Worm (Caenorhabditis elegans) whole organism, midembryonic: ENCODE measurements around the gene fbxa-63.

Experiments used
- T22C8.4 ChIP-seq: fragments of 200-800 bp; sonication (Bioruptor generic); IDR thresholded peaks from 2 replicates; pipeline ENCODE4 v1.3.6; 2022; ENCODE audit warnings: missing genetic modification characterization, missing compliant biosample characterization
- flt-1 ChIP-seq: fragments of 200-800 bp; sonication (Bioruptor generic); IDR thresholded peaks from 2 replicates; pipeline ENCODE4 v1.3.6; 2022; ENCODE audit warnings: missing genetic modification characterization, missing compliant biosample characterization
- klf-2 ChIP-seq: fragments of 200-800 bp; sonication (Bioruptor generic); conservative IDR thresholded peaks from 2 replicates; pipeline ENCODE4 v1.3.6; 2022; ENCODE audit warnings: missing genetic modification reagents, missing genetic modification characterization, missing compliant biosample characterization
- med-1 ChIP-seq: sonication (generic microtip); optimal IDR thresholded peaks from 2 replicates; lab custom pipeline; 2017; ENCODE audit warnings: missing genetic modification characterization, mild to moderate bottlenecking, missing compliant biosample characterization, antibody characterized with exemption, missing genetic modification reagents; ENCODE audit not compliant: insufficient read depth
- ref-1 ChIP-seq: fragments of 200-800 bp; sonication (Bioruptor generic); conservative IDR thresholded peaks from 2 replicates; pipeline ENCODE4 v1.3.6; 2022; ENCODE audit warnings: missing genetic modification reagents, missing genetic modification characterization, missing compliant biosample characterization
- tab-1 ChIP-seq: fragments of 200-800 bp; sonication (Bioruptor generic); IDR thresholded peaks from 2 replicates; pipeline ENCODE4 v1.3.6; 2022; ENCODE audit warnings: missing genetic modification characterization, missing compliant biosample characterization
- ztf-23 ChIP-seq: fragments of 200-800 bp; sonication (Bioruptor generic); IDR thresholded peaks from 2 replicates; pipeline ENCODE4 v1.3.6; 2022; ENCODE audit warnings: missing genetic modification reagents, missing genetic modification characterization, missing compliant biosample characterization

- no peak for TF ChIP-seq flt-1
- no peak for TF ChIP-seq ztf-23
- no peak for TF ChIP-seq med-1 (GFP tag; lab: Kevin White, UChicago)
- peak; percentile 27; the same call in 1 of the 2 replicates for TF ChIP-seq T22C8.4 (GFP tag; lab: Robert Waterston, UW)
- no peak for TF ChIP-seq ref-1
- no peak for TF ChIP-seq klf-2 (GFP tag; lab: Robert Waterston, UW)
- TF ChIP-seq tab-1 (GFP tag; lab: Robert Waterston, UW), result no peak
Measured at ce11 chrIII:1206331-1206730, 37.0 kb upstream of the fbxa-63 start.
